Worm (Caenorhabditis elegans) whole organism, L3 larva: ENCODE data around the gene F58B4.3.

ENCODE experiments used
- R02D3.7 ChIP-seq: fragments of 150-350 bp; optimal IDR thresholded peaks from 2 replicates; lab custom pipeline; 2014; ENCODE audit warnings: missing biosample characterization, missing genetic modification characterization
- ZK546.5 ChIP-seq: sonication (generic microtip); optimal IDR thresholded peaks from 2 replicates; lab custom pipeline; 2017; ENCODE audit warnings: missing biosample characterization, missing genetic modification characterization
- aly-2 ChIP-seq: fragments of 150-350 bp; optimal IDR thresholded peaks from 2 replicates; lab custom pipeline; 2014; ENCODE audit warnings: missing biosample characterization, missing genetic modification characterization
- ama-1 ChIP-seq: fragments of 150-350 bp; optimal IDR thresholded peaks from 2 replicates; lab custom pipeline; 2018
- ceh-82 ChIP-seq: fragments of 150-350 bp; optimal IDR thresholded peaks from 2 replicates; lab custom pipeline; 2014; ENCODE audit warnings: missing biosample characterization, missing genetic modification characterization
- daf-12 ChIP-seq: fragments of 150-350 bp; optimal IDR thresholded peaks from 2 replicates; lab custom pipeline; 2014; ENCODE audit warnings: missing biosample characterization, missing genetic modification reagents, missing genetic modification characterization
- egl-27 ChIP-seq: sonication (generic microtip); optimal IDR thresholded peaks from 4 replicates; lab custom pipeline; 2017; ENCODE audit warnings: missing biosample characterization, missing genetic modification reagents, missing genetic modification characterization
- egl-5 ChIP-seq: fragments of 150-350 bp; optimal IDR thresholded peaks from 2 replicates; lab custom pipeline; 2017; ENCODE audit warnings: missing biosample characterization, missing genetic modification reagents, missing genetic modification characterization, inconsistent platforms
- elt-1 ChIP-seq: fragments of 150-350 bp; optimal IDR thresholded peaks from 2 replicates; lab custom pipeline; 2014; ENCODE audit warnings: missing biosample characterization, missing genetic modification characterization
- elt-2 ChIP-seq: sonication (generic microtip); optimal IDR thresholded peaks from 2 replicates; lab custom pipeline; 2016; ENCODE audit warnings: missing genetic modification reagents, mild to moderate bottlenecking, missing genetic modification characterization, missing compliant biosample characterization
- elt-3 ChIP-seq, 3 experiments: fragments of 150-350 bp in 1 of 3; sonication (generic microtip) in 2 of 3; optimal IDR thresholded peaks; 2 replicates in 2 of 3; 4 replicates in 1 of 3; lab custom pipeline; 2014 to 2017; ENCODE audit warnings: missing biosample characterization in 3 of 3, missing genetic modification characterization in 3 of 3
- eor-1 ChIP-seq, 2 experiments: fragments of 150-350 bp; optimal IDR thresholded peaks; 2 replicates each; lab custom pipeline; 2014 to 2018; ENCODE audit warnings: missing biosample characterization in 2 of 2, missing genetic modification characterization in 2 of 2
- hmg-11 ChIP-seq: sonication (generic microtip); optimal IDR thresholded peaks from 2 replicates; lab custom pipeline; 2016; ENCODE audit warnings: missing genetic modification characterization, missing compliant biosample characterization
- lin-15B ChIP-seq: fragments of 150-350 bp; optimal IDR thresholded peaks from 2 replicates; lab custom pipeline; 2014; ENCODE audit warnings: missing biosample characterization, missing genetic modification characterization
- lsy-12 ChIP-seq: sonication (generic microtip); optimal IDR thresholded peaks from 2 replicates; lab custom pipeline; 2016; ENCODE audit warnings: mild to moderate bottlenecking, missing genetic modification characterization, missing compliant biosample characterization
- mdl-1 ChIP-seq: fragments of 150-350 bp; optimal IDR thresholded peaks from 2 replicates; lab custom pipeline; 2014; ENCODE audit warnings: missing biosample characterization, missing genetic modification characterization
- mml-1 ChIP-seq: fragments of 150-350 bp; sonication (generic microtip); optimal IDR thresholded peaks from 3 replicates; lab custom pipeline; 2014; ENCODE audit warnings: missing biosample characterization, missing genetic modification characterization
- nhr-11 ChIP-seq: fragments of 150-350 bp; optimal IDR thresholded peaks from 2 replicates; lab custom pipeline; 2014; ENCODE audit warnings: missing biosample characterization, missing genetic modification characterization
- nhr-23 ChIP-seq: fragments of 150-350 bp; optimal IDR thresholded peaks from 2 replicates; lab custom pipeline; 2014; ENCODE audit warnings: missing biosample characterization, missing genetic modification reagents, missing genetic modification characterization
- nhr-237 ChIP-seq: fragments of 150-350 bp; optimal IDR thresholded peaks from 2 replicates; lab custom pipeline; 2014; ENCODE audit warnings: missing biosample characterization, missing genetic modification characterization
- nhr-25 ChIP-seq: sonication (generic microtip); optimal IDR thresholded peaks from 2 replicates; lab custom pipeline; 2017; ENCODE audit warnings: missing biosample characterization, missing genetic modification characterization
- nhr-28 ChIP-seq: fragments of 150-350 bp; optimal IDR thresholded peaks from 2 replicates; lab custom pipeline; 2014; ENCODE audit warnings: missing biosample characterization, missing genetic modification characterization
- nhr-43 ChIP-seq: sonication (generic microtip); optimal IDR thresholded peaks from 2 replicates; lab custom pipeline; 2016; ENCODE audit warnings: mild to moderate bottlenecking, missing genetic modification characterization, missing compliant biosample characterization; ENCODE audit not compliant: poor library complexity, severe bottlenecking
- nhr-77 ChIP-seq: fragments of 150-350 bp; optimal IDR thresholded peaks from 2 replicates; lab custom pipeline; 2014; ENCODE audit warnings: missing biosample characterization, missing genetic modification characterization
- pha-4 ChIP-seq: fragments of 150-350 bp; optimal IDR thresholded peaks from 2 replicates; lab custom pipeline; 2014; ENCODE audit warnings: missing biosample characterization, missing genetic modification reagents, missing genetic modification characterization
- pqm-1 ChIP-seq: fragments of 150-350 bp; optimal IDR thresholded peaks from 2 replicates; lab custom pipeline; 2017; ENCODE audit warnings: missing biosample characterization, missing genetic modification characterization, inconsistent platforms
- sea-2 ChIP-seq: fragments of 150-350 bp; sonication (generic microtip); optimal IDR thresholded peaks from 4 replicates; lab custom pipeline; 2014; ENCODE audit warnings: missing biosample characterization, missing genetic modification reagents, missing genetic modification characterization
- skn-1 ChIP-seq: fragments of 150-350 bp; optimal IDR thresholded peaks from 2 replicates; lab custom pipeline; 2014; ENCODE audit warnings: missing biosample characterization, missing genetic modification characterization
- snpc-4 ChIP-seq: fragments of 150-350 bp; optimal IDR thresholded peaks from 2 replicates; lab custom pipeline; 2014; ENCODE audit warnings: missing biosample characterization, missing genetic modification characterization
- tbx-2 ChIP-seq: sonication (generic microtip); optimal IDR thresholded peaks from 2 replicates; lab custom pipeline; 2016; ENCODE audit warnings: mild to moderate bottlenecking, missing genetic modification characterization, missing compliant biosample characterization
- unc-39 ChIP-seq: sonication (generic microtip); optimal IDR thresholded peaks from 4 replicates; lab custom pipeline; 2017; ENCODE audit warnings: missing biosample characterization, missing genetic modification characterization
- zag-1 ChIP-seq: fragments of 150-350 bp; optimal IDR thresholded peaks from 2 replicates; lab custom pipeline; 2014; ENCODE audit warnings: missing biosample characterization, missing genetic modification characterization
- ztf-4 ChIP-seq: fragments of 150-350 bp; optimal IDR thresholded peaks from 2 replicates; lab custom pipeline; 2014; ENCODE audit warnings: missing biosample characterization, missing genetic modification characterization

Gene F58B4.3

ce11 chrV:10897172-10897571, 32.4 kb upstream of the F58B4.3 start (continued):
- TF ChIP-seq ama-1 (lab: Kevin White, UChicago), result peak; percentile 91
- peak; percentile 96 for TF ChIP-seq snpc-4 (tag; lab: Kevin White, UChicago)
- TF ChIP-seq daf-12 (tag; lab: Kevin White, UChicago), result peak; percentile 65
- peak; percentile 92 for TF ChIP-seq pqm-1 (tag; lab: Kevin White, UChicago)
- TF ChIP-seq egl-27 (tag; lab: Kevin White, UChicago), result peak; percentile 74
- TF ChIP-seq hmg-11 (tag; lab: Kevin White, UChicago), result peak; percentile 95
- peak; percentile 99 for TF ChIP-seq nhr-43
- peak; percentile 99 for TF ChIP-seq pha-4
- peak; percentile 95 for TF ChIP-seq skn-1 (tag; lab: Kevin White, UChicago)
- peak; percentile 100 for TF ChIP-seq ZK546.5
- peak; percentile 94 for TF ChIP-seq R02D3.7 (tag; lab: Kevin White, UChicago)
- TF ChIP-seq eor-1 (tag; optimal IDR thresholded peaks at IDR 0.05; lab: Kevin White, UChicago), result peak in 1 of 2 experiments; percentile 9
- TF ChIP-seq tbx-2 (tag; lab: Kevin White, UChicago), result peak; percentile 96
- peak; percentile 67 to 96 (median 72) for TF ChIP-seq elt-3 (tag; optimal IDR thresholded peaks at IDR 0.05; lab: Kevin White, UChicago)
- TF ChIP-seq ztf-4 (tag; lab: Kevin White, UChicago), result peak; percentile 90

- TF ChIP-seq nhr-23, result peak; percentile 1
- TF ChIP-seq mdl-1 (tag; lab: Kevin White, UChicago), result no peak
- TF ChIP-seq nhr-237 (tag; lab: Kevin White, UChicago), result no peak
- TF ChIP-seq nhr-28, result no peak
- no peak for TF ChIP-seq egl-5
- TF ChIP-seq lin-15B (tag; lab: Kevin White, UChicago), result no peak
- TF ChIP-seq, all 47 proteins: peak for 1
These were observed 31.5 kb upstream of the F58B4.3 start, which contains the start of gene F32D8.7 for ce11 chrV:10898107-10898506. TSS of gene F32D8.7 (plus strand) at chrV:10898435.

ce11 chrV:10898629-10899028, 31.0 kb upstream of the F58B4.3 start:
- TF ChIP-seq sea-2 (no peak), ztf-4 (tag; lab: Kevin White, UChicago) (no peak), zag-1 (tag; lab: Kevin White, UChicago) (no peak), nhr-25 (tag; lab: Kevin White, UChicago) (peak; percentile 54), elt-1 (tag; lab: Kevin White, UChicago) (peak; percentile 29), unc-39 (tag; lab: Kevin White, UChicago) (no peak), pha-4 (no peak)

- no peak for TF ChIP-seq ama-1 (lab: Kevin White, UChicago)
- no peak for TF ChIP-seq tbx-2 (tag; lab: Kevin White, UChicago)
- no peak for TF ChIP-seq nhr-237 (tag; lab: Kevin White, UChicago)
- no peak for TF ChIP-seq zag-1 (tag; lab: Kevin White, UChicago)
- TF ChIP-seq R02D3.7 (tag; lab: Kevin White, UChicago), result no peak
- TF ChIP-seq elt-2, result peak; percentile 56
- no peak for TF ChIP-seq egl-27 (tag; lab: Kevin White, UChicago)
- no peak for TF ChIP-seq nhr-77 (tag; lab: Kevin White, UChicago)
- TF ChIP-seq pqm-1 (tag; lab: Kevin White, UChicago), result peak; percentile 25
- TF ChIP-seq lsy-12 (tag; lab: Kevin White, UChicago), result no peak
- TF ChIP-seq egl-5, result no peak
- TF ChIP-seq aly-2 (tag; lab: Kevin White, UChicago), result no peak
These were observed 28.5 kb upstream of the F58B4.3 start, which contains the start of gene spp-16 for ce11 chrV:10901125-10901524. TSS of gene spp-16 (minus strand) at chrV:10901303.

ce11 chrV:10902682-10903081, 26.9 kb upstream of the F58B4.3 start, which contains the start of gene F32D8.8:
TSS of gene F32D8.8 (minus strand) at chrV:10902782.
- TF ChIP-seq ceh-82 (tag; lab: Kevin White, UChicago) (no peak), eor-1 (tag; optimal IDR thresholded peaks at IDR 0.05; lab: Kevin White, UChicago) (no peak), tbx-2 (tag; lab: Kevin White, UChicago) (no peak), daf-12 (tag; lab: Kevin White, UChicago) (no peak), nhr-11 (tag; lab: Kevin White, UChicago) (no peak), nhr-77 (tag; lab: Kevin White, UChicago) (no peak), mml-1 (no peak)
